Worm (Caenorhabditis elegans): ENCODE results near the gene C25E10.7.

Gene C25E10.7

ce11 chrV:9009175-9009574 is 41.8 kb downstream of the C25E10.7 start, which contains the start of gene srx-2:
Gene srx-2, plus strand, starts transcription at chrV:9009475.
- TF ChIP-seq nhr-77 (tag; optimal IDR thresholded peaks at IDR 0.05) (no peak), unc-30 (tag; optimal IDR thresholded peaks at IDR 0.05) (no peak), lin-13 (GFP tag; optimal IDR thresholded peaks at IDR 0.05) (no peak), snu-23 (GFP tag; optimal IDR thresholded peaks at IDR 0.05) (no peak), snpc-4 (tag; optimal IDR thresholded peaks at IDR 0.05) (no peak), mef-2 (tag; optimal IDR thresholded peaks at IDR 0.05) (no peak), unc-98 (GFP tag; IDR thresholded peaks at IDR 0.05) (no peak), ets-5 (GFP tag; IDR thresholded peaks at IDR 0.05) (no peak), mdl-1 (tag; optimal IDR thresholded peaks at IDR 0.05) (no peak), ceh-63 (GFP tag; optimal IDR thresholded peaks at IDR 0.05) (no peak), lin-15B (tag; optimal IDR thresholded peaks at IDR 0.05) (no peak), unc-130 (tag; optimal IDR thresholded peaks at IDR 0.05) (no peak), nhr-71 (tag; optimal IDR thresholded peaks at IDR 0.05) (no peak), ceh-88 (GFP tag; IDR thresholded peaks at IDR 0.05) (no peak), Y116A8C.19 (tag; optimal IDR thresholded peaks at IDR 0.05; ENCODE audit: borderline replicate concordance) (no peak), tbx-2 (tag; optimal IDR thresholded peaks at IDR 0.05) (no peak), skn-1 (tag; optimal IDR thresholded peaks at IDR 0.05) (no peak), fos-1 (tag; optimal IDR thresholded peaks at IDR 0.05) (no peak), elt-2 (tag; optimal IDR thresholded peaks at IDR 0.05) (no peak)

DNA sequence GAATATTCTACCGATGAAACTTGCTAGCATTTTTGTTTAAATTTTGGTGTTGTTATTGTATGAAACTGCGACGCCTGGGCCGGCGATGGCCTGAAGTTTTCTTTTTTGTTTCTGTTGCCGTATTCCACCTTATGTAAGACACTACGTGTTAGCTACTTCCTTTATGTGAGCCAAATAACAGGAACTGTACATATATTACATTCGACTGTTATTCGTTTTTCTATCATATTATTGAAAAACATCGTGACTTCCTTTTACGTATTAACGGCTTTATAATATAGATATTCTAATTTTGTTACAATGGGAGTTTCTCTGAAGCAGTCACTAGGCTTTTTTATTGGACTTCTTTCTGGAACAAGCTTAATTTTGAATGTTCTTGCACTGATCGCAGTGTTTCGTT is 45.8 kb downstream of the C25E10.7 start, which contains the start of gene srx-3:
srx-3 (plus strand) TSS at position 301 of the 400 bp plus-strand sequence.
- TF ChIP-seq unc-86 (tag; optimal IDR thresholded peaks at IDR 0.05) = no peak
- TF ChIP-seq mef-2 (tag; optimal IDR thresholded peaks at IDR 0.05) = no peak
- no peak for TF ChIP-seq pag-3 (tag; optimal IDR thresholded peaks at IDR 0.05; ENCODE audit: borderline replicate concordance, insufficient read depth)

DNA sequence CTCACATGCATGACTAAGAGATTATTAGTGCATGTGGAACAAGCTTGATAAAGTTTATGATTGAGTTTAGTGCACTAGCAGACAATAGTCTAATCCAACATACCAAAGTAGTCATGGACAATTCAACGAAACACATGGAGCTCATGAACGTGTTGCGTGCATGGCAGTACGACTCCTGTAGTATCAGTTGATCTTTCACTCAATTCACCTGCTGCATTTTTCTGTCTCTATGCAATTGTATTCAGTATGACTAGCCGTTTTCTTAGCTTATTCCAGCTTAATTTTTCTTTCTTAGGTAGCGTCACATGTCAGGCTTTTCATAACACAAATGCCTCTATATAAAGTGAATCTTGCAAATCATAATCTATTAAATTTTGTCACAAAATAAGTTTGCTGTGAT is 47.7 kb downstream of the C25E10.7 start, which contains the start of gene srx-1:
srx-1 (plus strand) TSS at position 382 of the 400 bp plus-strand sequence.
- no peak for TF ChIP-seq fkh-4 (tag; optimal IDR thresholded peaks at IDR 0.05; ENCODE audit: borderline replicate concordance)
- no peak for TF ChIP-seq elt-3 (tag; optimal IDR thresholded peaks at IDR 0.05)
- no peak for TF ChIP-seq lin-39 (tag; optimal IDR thresholded peaks at IDR 0.05)
- TF ChIP-seq C34B4.2 (tag; optimal IDR thresholded peaks at IDR 0.05) = no peak
- TF ChIP-seq nhr-71 (tag; optimal IDR thresholded peaks at IDR 0.05) = no peak
- no peak for TF ChIP-seq pqm-1 (tag; optimal IDR thresholded peaks at IDR 0.05)
- TF ChIP-seq lin-14 (GFP tag; optimal IDR thresholded peaks at IDR 0.05) = no peak
- no peak for TF ChIP-seq vab-15 (tag; optimal IDR thresholded peaks at IDR 0.05)
- no peak for TF ChIP-seq mab-9 (GFP tag; IDR thresholded peaks at IDR 0.05)
- no peak for TF ChIP-seq swsn-7 (tag; optimal IDR thresholded peaks at IDR 0.05)
- TF ChIP-seq ceh-82 (tag; optimal IDR thresholded peaks at IDR 0.05) = no peak
- no peak for TF ChIP-seq skn-1 (tag; optimal IDR thresholded peaks at IDR 0.05)
- TF ChIP-seq alr-1 (tag; optimal IDR thresholded peaks at IDR 0.05; ENCODE audit: borderline replicate concordance) = no peak
- TF ChIP-seq C16A3.4 (tag; optimal IDR thresholded peaks at IDR 0.05) = no peak
- no peak for TF ChIP-seq sup-37 (GFP tag; optimal IDR thresholded peaks at IDR 0.05)

ce11 chrV:9001175-9001574 is 49.8 kb downstream of the C25E10.7 start, which contains the start of gene F59E11.2:
Gene F59E11.2, plus strand, starts transcription at chrV:9001475.
- TF ChIP-seq lin-35 (GFP tag; optimal IDR thresholded peaks at IDR 0.05) = no peak
- no peak for TF ChIP-seq fkh-10 (GFP tag; optimal IDR thresholded peaks at IDR 0.05)
- TF ChIP-seq blmp-1 (tag; optimal IDR thresholded peaks at IDR 0.05) = no peak
